Worm (Caenorhabditis elegans): ENCODE results near the gene C50E3.6.

DNA sequence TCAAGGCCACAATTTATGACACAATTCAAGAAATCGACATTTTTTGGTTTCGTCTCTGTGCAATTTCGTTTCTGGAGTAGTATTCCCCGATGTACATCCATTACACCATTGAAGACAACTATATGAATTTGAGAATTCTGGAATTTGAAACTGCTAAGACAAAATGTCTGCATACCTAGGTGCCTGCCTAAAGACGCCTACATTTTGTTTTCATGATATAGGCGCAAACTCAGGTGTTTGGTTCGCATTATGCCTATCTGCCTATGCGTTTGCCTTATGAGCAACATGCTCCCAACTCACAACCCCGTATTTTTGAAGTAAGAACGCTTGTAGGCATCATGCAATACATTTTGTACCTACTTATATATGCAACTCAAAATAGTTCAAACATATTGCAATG, 19.4 kb downstream of the C50E3.6 start, which contains the start of gene F19F10.14:
- TF ChIP-seq hmbx-1 (tag; optimal IDR thresholded peaks at IDR 0.05) (no peak), pes-1 (GFP tag; IDR thresholded peaks at IDR 0.05) (no peak), tbx-37 (GFP tag; conservative IDR thresholded peaks at IDR 0.05) (no peak), ets-7 (tag; optimal IDR thresholded peaks at IDR 0.05) (no peak), tbx-11 (GFP tag; IDR thresholded peaks at IDR 0.05) (no peak), hmg-4 (GFP tag; optimal IDR thresholded peaks at IDR 0.05) (no peak), flt-1 (GFP tag; IDR thresholded peaks at IDR 0.05) (no peak), B0310.2 (tag; optimal IDR thresholded peaks at IDR 0.05) (no peak), ama-1 (optimal IDR thresholded peaks at IDR 0.05) (no peak), hnd-1 (tag; optimal IDR thresholded peaks at IDR 0.05) (no peak), scrt-1 (GFP tag; IDR thresholded peaks at IDR 0.05) (no peak), ceh-36 (tag; optimal IDR thresholded peaks at IDR 0.05) (no peak), aly-1 (tag; optimal IDR thresholded peaks at IDR 0.05) (no peak), sea-1 (GFP tag; conservative IDR thresholded peaks at IDR 0.05) (no peak)
